Worm (Caenorhabditis elegans): ENCODE measurements around the gene npp-25.

DNA sequence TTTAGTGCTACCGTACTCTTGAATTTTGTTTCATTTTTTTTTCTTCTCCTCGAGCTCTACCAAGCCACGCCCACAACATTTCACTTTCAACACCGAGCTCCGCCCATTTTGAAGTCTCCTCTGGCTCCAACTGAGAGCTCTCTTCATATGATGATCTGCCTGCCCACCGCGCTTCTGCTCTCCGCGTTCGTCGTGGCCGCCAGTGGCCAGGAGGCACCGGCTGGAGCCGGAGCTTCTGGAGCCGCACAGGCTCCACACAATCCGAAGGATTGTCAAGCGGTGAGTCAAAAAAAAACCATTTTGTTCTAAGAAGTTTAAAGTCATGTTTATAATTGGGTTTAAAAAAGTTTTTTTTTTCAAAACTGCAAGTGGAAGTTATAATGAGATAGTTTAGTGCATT lies 15.4 kb downstream of the npp-25 start, which contains the start of gene flp-14:
- TF ChIP-seq med-1 (GFP tag; optimal IDR thresholded peaks at IDR 0.05; ENCODE audit: insufficient read depth): no peak
- no peak for TF ChIP-seq tab-1 (GFP tag; IDR thresholded peaks at IDR 0.05)
- TF ChIP-seq flt-1 (GFP tag; IDR thresholded peaks at IDR 0.05): no peak
- no peak for TF ChIP-seq klf-2 (GFP tag; conservative IDR thresholded peaks at IDR 0.05)
- TF ChIP-seq ref-1 (GFP tag; conservative IDR thresholded peaks at IDR 0.05): no peak
- TF ChIP-seq ztf-29 (GFP tag; IDR thresholded peaks at IDR 0.05): no peak
- no peak for TF ChIP-seq ztf-23 (GFP tag; IDR thresholded peaks at IDR 0.05)
